Worm (Caenorhabditis elegans) whole organism, L4 larva: Measurements from ENCODE around the gene Y47D3A.1.

ENCODE experiments used
- D1046.2 ChIP-seq: fragments of 200-800 bp; sonication (Bioruptor generic); IDR thresholded peaks from 2 replicates; pipeline ENCODE4 v1.3.6; 2022; ENCODE audit warnings: missing genetic modification characterization, missing compliant biosample characterization
- F37D6.2 ChIP-seq: sonication (generic microtip); optimal IDR thresholded peaks from 2 replicates; lab custom pipeline; 2016; ENCODE audit warnings: mild to moderate bottlenecking, missing genetic modification characterization, missing compliant biosample characterization
- T20F7.1 ChIP-seq: fragments of 200-800 bp; sonication (Bioruptor generic); optimal IDR thresholded peaks from 2 replicates; lab custom pipeline; 2018; ENCODE audit warnings: mild to moderate bottlenecking, missing genetic modification characterization, missing compliant biosample characterization
- T26A8.4 ChIP-seq: fragments of 200-800 bp; sonication (Bioruptor generic); IDR thresholded peaks from 2 replicates; pipeline ENCODE4 v1.3.6; 2022; ENCODE audit warnings: missing genetic modification characterization, missing compliant biosample characterization
- Y105C5A.15 ChIP-seq: fragments of 200-800 bp; sonication (Bioruptor generic); IDR thresholded peaks from 2 replicates; pipeline ENCODE4 v1.3.6; 2022; ENCODE audit warnings: missing genetic modification characterization, missing compliant biosample characterization
- Y5F2A.4 ChIP-seq: fragments of 200-800 bp; sonication (Bioruptor generic); optimal IDR thresholded peaks from 2 replicates; lab custom pipeline; 2018; ENCODE audit warnings: mild to moderate bottlenecking, missing genetic modification characterization, missing compliant biosample characterization
- Y75B8A.6 ChIP-seq: fragments of 200-800 bp; sonication (Bioruptor generic); IDR thresholded peaks from 2 replicates; pipeline ENCODE4 v1.3.6; 2022; ENCODE audit warnings: missing genetic modification reagents, missing genetic modification characterization, missing compliant biosample characterization
- ZK337.2 ChIP-seq: fragments of 200-800 bp; sonication (Bioruptor generic); IDR thresholded peaks from 2 replicates; pipeline ENCODE4 v1.3.6; 2022; ENCODE audit warnings: missing genetic modification reagents, missing genetic modification characterization, missing compliant biosample characterization
- ZK546.5 ChIP-seq, 2 experiments: sonication (generic microtip); optimal IDR thresholded peaks; 2 replicates each; lab custom pipeline; 2017; ENCODE audit warnings: missing biosample characterization in 2 of 2, missing genetic modification characterization in 2 of 2
- attf-4 ChIP-seq: sonication (generic microtip); optimal IDR thresholded peaks from 3 replicates; lab custom pipeline; 2017; ENCODE audit warnings: missing biosample characterization, missing genetic modification characterization
- ceh-28 ChIP-seq: fragments of 150-350 bp; optimal IDR thresholded peaks from 2 replicates; lab custom pipeline; 2014; ENCODE audit warnings: missing biosample characterization, missing genetic modification reagents, missing genetic modification characterization
- ceh-62 ChIP-seq: sonication (generic microtip); optimal IDR thresholded peaks from 2 replicates; lab custom pipeline; 2017; ENCODE audit warnings: missing biosample characterization, missing genetic modification characterization
- ceh-82 ChIP-seq: sonication (generic microtip); optimal IDR thresholded peaks from 2 replicates; lab custom pipeline; 2017; ENCODE audit warnings: missing biosample characterization, missing genetic modification characterization
- ces-1 ChIP-seq: fragments of 150-350 bp; sonication (generic microtip); optimal IDR thresholded peaks from 4 replicates; lab custom pipeline; 2014; ENCODE audit warnings: missing biosample characterization, missing genetic modification reagents, missing genetic modification characterization
- cey-2 ChIP-seq: sonication (generic microtip); optimal IDR thresholded peaks from 3 replicates; lab custom pipeline; 2017; ENCODE audit warnings: missing genetic modification characterization, mild to moderate bottlenecking, missing compliant biosample characterization, antibody characterized with exemption, borderline replicate concordance; ENCODE audit not compliant: insufficient read depth
- daf-8 ChIP-seq: fragments of 200-800 bp; sonication (Bioruptor generic); IDR thresholded peaks from 2 replicates; pipeline ENCODE4 v1.3.6; 2022; ENCODE audit warnings: missing genetic modification characterization, missing compliant biosample characterization
- dmd-6 ChIP-seq: fragments of 200-800 bp; sonication (Bioruptor generic); IDR thresholded peaks from 2 replicates; pipeline ENCODE4 v1.3.6; 2022; ENCODE audit warnings: missing genetic modification reagents, missing genetic modification characterization, missing compliant biosample characterization
- dmd-8 ChIP-seq: fragments of 200-800 bp; sonication (Bioruptor generic); IDR thresholded peaks from 2 replicates; pipeline ENCODE4 v1.3.6; 2022; ENCODE audit warnings: missing genetic modification characterization, missing compliant biosample characterization
- dmd-9 ChIP-seq: fragments of 200-800 bp; sonication (Bioruptor generic); IDR thresholded peaks from 2 replicates; pipeline ENCODE4 v1.3.6; 2022; ENCODE audit warnings: missing genetic modification reagents, missing genetic modification characterization, missing compliant biosample characterization
- duxl-1 ChIP-seq: sonication (generic microtip); optimal IDR thresholded peaks from 2 replicates; lab custom pipeline; 2016; ENCODE audit warnings: mild to moderate bottlenecking, missing genetic modification characterization, moderate library complexity, missing compliant biosample characterization; ENCODE audit not compliant: poor library complexity
- dve-1 ChIP-seq: sonication (generic microtip); optimal IDR thresholded peaks from 2 replicates; lab custom pipeline; 2017; ENCODE audit warnings: antibody characterized with exemption, mild to moderate bottlenecking, missing genetic modification characterization, missing compliant biosample characterization; ENCODE audit not compliant: insufficient read depth
- egl-27 ChIP-seq: sonication (generic microtip); optimal IDR thresholded peaks from 3 replicates; lab custom pipeline; 2017; ENCODE audit warnings: missing biosample characterization, missing genetic modification reagents, missing genetic modification characterization
- hmg-1.1 ChIP-seq: fragments of 200-800 bp; sonication (Bioruptor generic); IDR thresholded peaks from 2 replicates; pipeline ENCODE4 v1.3.6; 2022; ENCODE audit warnings: missing genetic modification reagents, missing genetic modification characterization, missing compliant biosample characterization
- jun-1 ChIP-seq: fragments of 150-350 bp; optimal IDR thresholded peaks from 2 replicates; lab custom pipeline; 2014; ENCODE audit warnings: missing biosample characterization, missing genetic modification reagents, missing genetic modification characterization
- lin-1 ChIP-seq: fragments of 200-800 bp; sonication (Bioruptor generic); IDR thresholded peaks from 2 replicates; pipeline ENCODE4 v1.3.6; 2022; ENCODE audit warnings: missing genetic modification reagents, missing genetic modification characterization, missing compliant biosample characterization
- lin-13 ChIP-seq: fragments of 150-350 bp; optimal IDR thresholded peaks from 2 replicates; lab custom pipeline; 2014; ENCODE audit warnings: missing biosample characterization, missing genetic modification reagents, missing genetic modification characterization
- lin-29 ChIP-seq: fragments of 200-800 bp; sonication (Bioruptor generic); IDR thresholded peaks from 2 replicates; pipeline ENCODE4 v1.3.6; 2022; ENCODE audit warnings: missing genetic modification reagents, missing genetic modification characterization, missing compliant biosample characterization
- lin-38 ChIP-seq: fragments of 200-800 bp; sonication (Bioruptor generic); IDR thresholded peaks from 2 replicates; pipeline ENCODE4 v1.3.6; 2022; ENCODE audit warnings: missing genetic modification reagents, missing genetic modification characterization, missing compliant biosample characterization
- lin-39 ChIP-seq: fragments of 150-350 bp; optimal IDR thresholded peaks from 2 replicates; lab custom pipeline; 2014; ENCODE audit warnings: missing biosample characterization, missing genetic modification reagents, missing genetic modification characterization
- lir-3 ChIP-seq: sonication (generic microtip); optimal IDR thresholded peaks from 2 replicates; lab custom pipeline; 2016; ENCODE audit warnings: mild to moderate bottlenecking, missing genetic modification characterization, missing compliant biosample characterization
- mdl-1 ChIP-seq, 2 experiments: fragments of 150-350 bp in 1 of 2; sonication (generic microtip) in 1 of 2; optimal IDR thresholded peaks; 2 replicates each; lab custom pipeline; 2014 to 2017; ENCODE audit warnings: missing biosample characterization in 2 of 2, missing genetic modification characterization in 2 of 2
- mdt-29 ChIP-seq: fragments of 200-800 bp; sonication (Bioruptor generic); IDR thresholded peaks from 2 replicates; pipeline ENCODE4 v1.3.6; 2022; ENCODE audit warnings: missing genetic modification reagents, missing genetic modification characterization, missing compliant biosample characterization
- mep-1 ChIP-seq: fragments of 150-350 bp; sonication (generic microtip); optimal IDR thresholded peaks from 3 replicates; lab custom pipeline; 2014; ENCODE audit warnings: missing biosample characterization, missing genetic modification characterization
- mes-2 ChIP-seq: sonication (generic microtip); optimal IDR thresholded peaks from 2 replicates; lab custom pipeline; 2016; ENCODE audit warnings: missing genotype, mild to moderate bottlenecking, missing genetic modification characterization, missing compliant biosample characterization; ENCODE audit not compliant: poor library complexity, severe bottlenecking
- mxl-2 ChIP-seq: fragments of 200-800 bp; sonication (Bioruptor generic); conservative IDR thresholded peaks from 2 replicates; pipeline ENCODE4 v1.3.6; 2022; ENCODE audit warnings: missing genetic modification reagents, missing genetic modification characterization, missing compliant biosample characterization
- mxl-3 ChIP-seq: fragments of 200-800 bp; sonication (Bioruptor generic); optimal IDR thresholded peaks from 2 replicates; lab custom pipeline; 2018; ENCODE audit warnings: mild to moderate bottlenecking, missing genetic modification characterization, missing compliant biosample characterization
- nhr-10 ChIP-seq: fragments of 150-350 bp; optimal IDR thresholded peaks from 2 replicates; lab custom pipeline; 2014; ENCODE audit warnings: missing biosample characterization, missing genetic modification characterization
- nhr-11 ChIP-seq: fragments of 150-350 bp; optimal IDR thresholded peaks from 2 replicates; lab custom pipeline; 2014; ENCODE audit warnings: missing biosample characterization, missing genetic modification characterization
- nhr-111 ChIP-seq: fragments of 200-800 bp; sonication (Bioruptor generic); optimal IDR thresholded peaks from 2 replicates; lab custom pipeline; 2018; ENCODE audit warnings: mild to moderate bottlenecking, missing genetic modification characterization, missing compliant biosample characterization
- nhr-25 ChIP-seq: sonication (generic microtip); optimal IDR thresholded peaks from 2 replicates; lab custom pipeline; 2017; ENCODE audit warnings: missing genetic modification characterization, mild to moderate bottlenecking, missing compliant biosample characterization, antibody characterized with exemption, moderate library complexity, borderline replicate concordance; ENCODE audit not compliant: insufficient read depth
- nhr-42 ChIP-seq: fragments of 200-800 bp; sonication (Bioruptor generic); IDR thresholded peaks from 2 replicates; pipeline ENCODE4 v1.3.6; 2022; ENCODE audit warnings: missing genetic modification characterization, missing compliant biosample characterization
- nhr-48 ChIP-seq: sonication (generic microtip); optimal IDR thresholded peaks from 2 replicates; lab custom pipeline; 2016; ENCODE audit warnings: mild to moderate bottlenecking, missing genetic modification characterization, missing compliant biosample characterization
- nhr-77 ChIP-seq: fragments of 150-350 bp; optimal IDR thresholded peaks from 2 replicates; lab custom pipeline; 2014; ENCODE audit warnings: missing biosample characterization, missing genetic modification characterization
- pha-4 ChIP-seq, 2 experiments: fragments of 150-350 bp in 1 of 2; fragments of 200-800 bp in 1 of 2; sonication (Bioruptor generic) in 1 of 2; IDR thresholded peaks in 1 of 2; optimal IDR thresholded peaks in 1 of 2; 2 replicates each; pipeline versions ENCODE4 v1.3.6 to Lab custom; 2014 to 2022; ENCODE audit warnings: missing genetic modification characterization in 2 of 2, missing genetic modification reagents in 2 of 2, missing biosample characterization in 1 of 2, missing compliant biosample characterization in 1 of 2
- php-3 ChIP-seq: fragments of 200-800 bp; sonication (Bioruptor generic); IDR thresholded peaks from 2 replicates; pipeline ENCODE4 v1.3.6; 2022; ENCODE audit warnings: missing genetic modification reagents, missing genetic modification characterization, missing compliant biosample characterization
- rbr-2 ChIP-seq: sonication (generic microtip); optimal IDR thresholded peaks from 2 replicates; lab custom pipeline; 2016; ENCODE audit warnings: missing genotype, missing genetic modification characterization, missing compliant biosample characterization
- sdz-12 ChIP-seq: fragments of 200-800 bp; sonication (Bioruptor generic); optimal IDR thresholded peaks from 2 replicates; lab custom pipeline; 2018; ENCODE audit warnings: mild to moderate bottlenecking, missing genetic modification characterization, missing compliant biosample characterization
- skn-1 ChIP-seq: fragments of 150-350 bp; optimal IDR thresholded peaks from 2 replicates; lab custom pipeline; 2014; ENCODE audit warnings: missing biosample characterization, missing genetic modification characterization
- tra-1 ChIP-seq: fragments of 200-800 bp; sonication (Bioruptor generic); IDR thresholded peaks from 2 replicates; pipeline ENCODE4 v1.3.6; 2022; ENCODE audit warnings: missing genetic modification reagents, missing genetic modification characterization, missing compliant biosample characterization
- vab-7 ChIP-seq: fragments of 200-800 bp; sonication (Bioruptor generic); IDR thresholded peaks from 2 replicates; pipeline ENCODE4 v1.3.6; 2022; ENCODE audit warnings: missing genetic modification reagents, missing genetic modification characterization, missing compliant biosample characterization
- ztf-7 ChIP-seq: fragments of 150-350 bp; optimal IDR thresholded peaks from 2 replicates; lab custom pipeline; 2014; ENCODE audit warnings: missing biosample characterization, missing genetic modification characterization

Y47D3A.1 gene

DNA sequence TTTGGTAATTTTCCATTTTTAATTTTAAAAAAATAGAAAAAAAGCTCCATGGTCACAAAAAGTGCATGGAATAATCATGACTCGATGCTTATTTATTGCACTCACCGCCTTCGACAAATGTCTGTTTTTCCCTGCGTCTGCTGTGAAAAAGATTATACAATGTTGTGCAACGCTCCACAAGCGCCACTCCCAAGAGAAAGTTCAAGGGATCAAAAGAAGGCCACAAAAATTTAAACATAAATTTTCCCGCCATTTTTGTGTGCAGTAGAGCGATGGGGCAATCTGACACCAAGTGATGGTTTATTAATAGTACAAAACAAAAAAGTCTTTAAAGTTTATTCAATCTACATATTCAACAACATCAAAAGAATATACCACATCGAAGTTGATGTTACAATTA is 2.7 kb downstream of the Y47D3A.1 start, which contains the start of gene fbxa-128 (continued):
- TF ChIP-seq Y5F2A.4 (GFP tag; lab: Kevin White, UChicago), result no peak
- no peak for TF ChIP-seq egl-27 (tag; lab: Kevin White, UChicago)
- no peak for TF ChIP-seq mxl-3
- TF ChIP-seq nhr-42 (GFP tag; lab: Robert Waterston, UW), result no peak
- no peak for TF ChIP-seq Y75B8A.6 (GFP tag; lab: Robert Waterston, UW)
- no peak for TF ChIP-seq dmd-9
- TF ChIP-seq mxl-2 (GFP tag; lab: Robert Waterston, UW), result no peak
- no peak for TF ChIP-seq F37D6.2 (tag; lab: Kevin White, UChicago)
- no peak for TF ChIP-seq ztf-7
- TF ChIP-seq lin-38 (GFP tag; lab: Robert Waterston, UW), result no peak; the same call in 1 of the 2 replicates
- TF ChIP-seq lin-13 (GFP tag; lab: Kevin White, UChicago), result no peak
- no peak for TF ChIP-seq ZK546.5 (tag; optimal IDR thresholded peaks at IDR 0.05; lab: Kevin White, UChicago)
- TF ChIP-seq rbr-2 (tag; lab: Kevin White, UChicago), result no peak
- TF ChIP-seq dmd-6, result 0 out of 2 replicates have a peak, but pooled peaks have one; percentile 31
- TF ChIP-seq mdl-1 (tag; optimal IDR thresholded peaks at IDR 0.05; lab: Kevin White, UChicago), result no peak
- no peak for TF ChIP-seq php-3
- no peak for TF ChIP-seq dmd-8 (GFP tag; lab: Robert Waterston, UW)
- TF ChIP-seq sdz-12 (GFP tag; lab: Kevin White, UChicago), result no peak
- TF ChIP-seq duxl-1, result no peak
- TF ChIP-seq jun-1, result no peak
- no peak for TF ChIP-seq T20F7.1
- TF ChIP-seq pha-4 (GFP tag; IDR thresholded peaks at IDR 0.05; lab: Robert Waterston, UW), result no peak
- TF ChIP-seq pha-4 (tag; optimal IDR thresholded peaks at IDR 0.05; lab: Kevin White, UChicago), result peak; percentile 19
- TF ChIP-seq D1046.2 (GFP tag; lab: Robert Waterston, UW), result no peak
- no peak for TF ChIP-seq lin-29 (GFP tag; lab: Robert Waterston, UW)
- TF ChIP-seq mdt-29 (GFP tag; lab: Robert Waterston, UW), result no peak
- TF ChIP-seq skn-1, result no peak
- no peak for TF ChIP-seq ceh-62
- peak; percentile 83 for TF ChIP-seq dve-1
- no peak for TF ChIP-seq nhr-111 (GFP tag; lab: Kevin White, UChicago)
- no peak for TF ChIP-seq cey-2 (tag; lab: Kevin White, UChicago)
- TF ChIP-seq Y105C5A.15 (GFP tag; lab: Robert Waterston, UW), result no peak
- TF ChIP-seq lir-3 (tag; lab: Kevin White, UChicago), result no peak
- TF ChIP-seq attf-4, result no peak
- TF ChIP-seq nhr-77 (tag; lab: Kevin White, UChicago), result no peak
- TF ChIP-seq mes-2 (tag; lab: Kevin White, UChicago), result no peak
- TF ChIP-seq vab-7 (GFP tag; lab: Robert Waterston, UW), result no peak
- TF ChIP-seq ces-1 (GFP tag; lab: Kevin White, UChicago), result no peak
- TF ChIP-seq tra-1 (GFP tag; lab: Robert Waterston, UW), result no peak
- TF ChIP-seq T26A8.4 (GFP tag; lab: Robert Waterston, UW), result no peak
- peak; percentile 30; the same call in 1 of the 2 replicates for TF ChIP-seq hmg-1.1 (GFP tag; lab: Robert Waterston, UW)
- no peak for TF ChIP-seq ceh-82 (tag; lab: Kevin White, UChicago)
- no peak for TF ChIP-seq ceh-28 (tag; lab: Kevin White, UChicago)
- TF ChIP-seq nhr-11 (tag; lab: Kevin White, UChicago), result no peak
- no peak for TF ChIP-seq nhr-48 (tag; lab: Kevin White, UChicago)
- no peak for TF ChIP-seq nhr-25 (tag; lab: Kevin White, UChicago)
- no peak for TF ChIP-seq lin-39 (tag; lab: Kevin White, UChicago)
- no peak for TF ChIP-seq lin-1 (GFP tag; lab: Robert Waterston, UW)
- no peak for TF ChIP-seq ZK337.2 (GFP tag; lab: Robert Waterston, UW)
- TF ChIP-seq nhr-10 (tag; lab: Kevin White, UChicago), result no peak
- no peak for TF ChIP-seq daf-8 (GFP tag; lab: Robert Waterston, UW)
- TF ChIP-seq mep-1 (tag; lab: Kevin White, UChicago), result peak; percentile 29
